Worm (Caenorhabditis elegans) whole organism, L1 larva: ENCODE data around the gene col-133.

Experiments used
- ceh-88 ChIP-seq: fragments of 200-800 bp; sonication (Bioruptor generic); IDR thresholded peaks from 2 replicates; pipeline ENCODE4 v1.3.6; 2022; ENCODE audit warnings: missing genetic modification characterization, missing compliant biosample characterization
- efl-1 ChIP-seq, 4 experiments: fragments of 150-350 bp; optimal IDR thresholded peaks in 3 of 4; peaks in 1 of 4; 1 replicate in 1 of 4; 2 replicates in 3 of 4; lab custom pipeline; 2014; ENCODE audit warnings: missing biosample characterization in 2 of 4, missing genetic modification characterization in 2 of 4, missing genetic modification reagents in 2 of 4
- elt-3 ChIP-seq, 6 experiments: fragments of 150-350 bp in 1 of 6; sonication (generic microtip); optimal IDR thresholded peaks; 2 replicates each; lab custom pipeline; 2017 to 2018; ENCODE audit warnings: missing biosample characterization in 6 of 6, missing genetic modification characterization in 6 of 6, inconsistent platforms in 1 of 6
- lin-15B ChIP-seq: fragments of 150-350 bp; sonication (generic microtip); optimal IDR thresholded peaks from 3 replicates; lab custom pipeline; 2014; ENCODE audit warnings: missing biosample characterization, missing genetic modification characterization
- mdl-1 ChIP-seq, 2 experiments: fragments of 150-350 bp; optimal IDR thresholded peaks; 2 replicates each; lab custom pipeline; 2014 to 2017; ENCODE audit warnings: missing biosample characterization in 2 of 2, missing genetic modification characterization in 2 of 2, inconsistent platforms in 1 of 2
- nhr-76 ChIP-seq: sonication (generic microtip); optimal IDR thresholded peaks from 2 replicates; lab custom pipeline; 2017; ENCODE audit warnings: missing biosample characterization, missing genetic modification characterization
- nhr-77 ChIP-seq: fragments of 150-350 bp; optimal IDR thresholded peaks from 2 replicates; lab custom pipeline; 2014; ENCODE audit warnings: missing biosample characterization, missing genetic modification characterization
- pqm-1 ChIP-seq: sonication (generic microtip); optimal IDR thresholded peaks from 3 replicates; lab custom pipeline; 2017; ENCODE audit warnings: missing biosample characterization, missing genetic modification characterization
- ztf-4 ChIP-seq: fragments of 150-350 bp; optimal IDR thresholded peaks from 2 replicates; lab custom pipeline; 2014; ENCODE audit warnings: missing biosample characterization, missing genetic modification characterization

DNA sequence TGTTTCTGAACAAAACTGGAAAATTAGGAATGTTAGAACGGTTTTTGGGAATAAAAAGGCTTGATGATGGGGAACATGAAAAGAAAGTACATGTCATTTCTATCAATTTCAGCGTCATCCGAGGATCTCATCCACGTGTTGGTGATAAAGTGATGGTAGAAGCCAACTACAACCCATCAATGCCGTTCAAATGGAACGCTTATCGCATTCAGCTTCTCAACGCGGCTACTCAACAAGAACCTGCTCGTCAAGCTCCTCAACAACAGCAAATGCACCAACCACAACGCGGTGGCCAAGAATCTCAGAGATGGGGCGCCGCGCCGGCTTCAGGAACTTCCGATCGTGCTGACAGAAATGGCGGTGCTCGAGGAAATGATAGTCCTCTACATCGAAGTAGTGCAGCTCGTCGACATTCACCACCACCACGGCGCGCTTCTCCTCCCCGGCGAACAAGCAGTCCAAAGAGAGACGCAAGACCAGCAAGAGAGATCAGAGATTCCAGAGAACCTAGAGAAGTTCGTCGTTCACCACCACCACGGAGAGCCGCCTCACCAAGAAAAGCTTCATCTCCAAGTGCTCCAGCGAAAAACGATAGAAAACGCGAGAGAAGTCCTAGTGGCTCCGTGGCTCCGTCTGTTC, 27.0 kb downstream of the col-133 start:
- TF ChIP-seq efl-1 (optimal IDR thresholded peaks at IDR 0.05; lab: Kevin White, UChicago) (no peak), efl-1 (GFP tag; optimal IDR thresholded peaks at IDR 0.05 in 1 of 2; lab: Kevin White, UChicago) (no peak), elt-3 (tag; optimal IDR thresholded peaks at IDR 0.05; lab: Kevin White, UChicago) (no peak), mdl-1 (tag; optimal IDR thresholded peaks at IDR 0.05; lab: Kevin White, UChicago) (no peak), lin-15B (tag; lab: Kevin White, UChicago) (no peak), nhr-76 (tag; lab: Kevin White, UChicago) (no peak), ztf-4 (tag; lab: Kevin White, UChicago) (no peak), nhr-77 (tag; lab: Kevin White, UChicago) (no peak), ceh-88 (GFP tag; lab: Robert Waterston, UW) (no peak), pqm-1 (tag; lab: Kevin White, UChicago) (no peak)
